Fruit fly (Drosophila melanogaster) whole organism, prepupa: ENCODE results near the gene CG5561.

ENCODE experiments used
- Blimp-1 ChIP-seq: fragments of 200-800 bp; sonication (Bioruptor generic); optimal IDR thresholded peaks from 3 replicates; lab custom pipeline; 2017; ENCODE audit warnings: missing biosample characterization, missing genetic modification characterization, mild to moderate bottlenecking, moderate library complexity, missing genetic modification reagents
- CG10631 ChIP-seq: fragments of 200-800 bp; sonication (Bioruptor generic); optimal IDR thresholded peaks from 2 replicates; lab custom pipeline; 2016; ENCODE audit warnings: missing biosample characterization, missing genetic modification characterization
- CG11294 ChIP-seq: fragments of 200-800 bp; sonication (Bioruptor generic); IDR thresholded peaks from 2 replicates; pipeline ENCODE4 v1.3.6; 2022; ENCODE audit warnings: missing biosample characterization, missing genetic modification characterization
- CG11762 ChIP-seq: fragments of 200-800 bp; sonication (Bioruptor generic); optimal IDR thresholded peaks from 3 replicates; lab custom pipeline; 2016; ENCODE audit warnings: missing biosample characterization, missing genetic modification characterization; ENCODE audit not compliant: insufficient read depth
- CG11902 ChIP-seq: fragments of 200-800 bp; sonication (Bioruptor generic); optimal IDR thresholded peaks from 3 replicates; lab custom pipeline; 2016; ENCODE audit warnings: missing biosample characterization, missing genetic modification characterization
- CG15336 ChIP-seq: fragments of 200-800 bp; sonication (Bioruptor generic); IDR thresholded peaks from 2 replicates; pipeline ENCODE4 v1.3.6; 2022; ENCODE audit warnings: missing biosample characterization, missing genetic modification characterization
- CG1621 ChIP-seq: fragments of 200-800 bp; sonication (Bioruptor generic); optimal IDR thresholded peaks from 3 replicates; lab custom pipeline; 2018; ENCODE audit warnings: missing biosample characterization, mild to moderate bottlenecking, missing genetic modification characterization
- CG16779 ChIP-seq: fragments of 200-800 bp; sonication (Bioruptor generic); optimal IDR thresholded peaks from 3 replicates; lab custom pipeline; 2017; ENCODE audit warnings: missing biosample characterization, mild to moderate bottlenecking, missing genetic modification characterization
- CG3032 ChIP-seq: fragments of 200-800 bp; optimal IDR thresholded peaks from 2 replicates; lab custom pipeline; 2019; ENCODE audit warnings: missing biosample characterization, mild to moderate bottlenecking, missing genetic modification characterization, moderate library complexity
- CG31627 ChIP-seq: fragments of 200-800 bp; sonication (Bioruptor generic); optimal IDR thresholded peaks from 3 replicates; lab custom pipeline; 2016; ENCODE audit warnings: missing biosample characterization, missing genetic modification characterization
- CG32006 ChIP-seq: fragments of 200-800 bp; sonication (Bioruptor generic); optimal IDR thresholded peaks from 3 replicates; lab custom pipeline; 2017; ENCODE audit warnings: missing biosample characterization, mild to moderate bottlenecking, missing genetic modification characterization
- CG34406 ChIP-seq: fragments of 200-800 bp; sonication (Bioruptor generic); optimal IDR thresholded peaks from 3 replicates; lab custom pipeline; 2016; ENCODE audit warnings: missing biosample characterization, missing genetic modification characterization
- CG4318 ChIP-seq: fragments of 200-800 bp; sonication (Bioruptor generic); optimal IDR thresholded peaks from 3 replicates; lab custom pipeline; 2017; ENCODE audit warnings: missing biosample characterization, mild to moderate bottlenecking, missing genetic modification characterization
- CG6163 ChIP-seq: fragments of 200-800 bp; sonication (Bioruptor generic); IDR thresholded peaks from 3 replicates; pipeline ENCODE4 v1.3.6; 2022; ENCODE audit warnings: missing biosample characterization, missing genetic modification characterization
- CG6276 ChIP-seq: fragments of 200-800 bp; sonication (Bioruptor generic); optimal IDR thresholded peaks from 2 replicates; lab custom pipeline; 2017; ENCODE audit warnings: missing biosample characterization, mild to moderate bottlenecking, missing genetic modification characterization
- CG6792 ChIP-seq: fragments of 200-800 bp; sonication (Bioruptor generic); optimal IDR thresholded peaks from 3 replicates; lab custom pipeline; 2016; ENCODE audit warnings: missing biosample characterization, missing genetic modification characterization
- CG6808 ChIP-seq: fragments of 200-800 bp; sonication (Bioruptor generic); optimal IDR thresholded peaks from 3 replicates; lab custom pipeline; 2017; ENCODE audit warnings: missing biosample characterization, missing genetic modification characterization, mild to moderate bottlenecking, moderate library complexity, missing genetic modification reagents
- CG6854 ChIP-seq: fragments of 200-800 bp; sonication (Bioruptor generic); optimal IDR thresholded peaks from 2 replicates; lab custom pipeline; 2017; ENCODE audit warnings: missing biosample characterization, mild to moderate bottlenecking, missing genetic modification characterization
- CG7368 ChIP-seq: fragments of 200-800 bp; sonication (Bioruptor generic); optimal IDR thresholded peaks from 3 replicates; lab custom pipeline; 2016; ENCODE audit warnings: missing biosample characterization, missing genetic modification characterization
- CG8119 ChIP-seq: fragments of 200-800 bp; sonication (Bioruptor generic); IDR thresholded peaks from 3 replicates; pipeline ENCODE4 v1.3.6; 2022; ENCODE audit warnings: missing biosample characterization, missing genetic modification characterization
- CG8319 ChIP-seq: fragments of 200-800 bp; sonication (Bioruptor generic); optimal IDR thresholded peaks from 3 replicates; lab custom pipeline; 2016; ENCODE audit warnings: missing biosample characterization, missing genetic modification characterization
- CG8632 ChIP-seq: fragments of 200-800 bp; sonication (Bioruptor generic); optimal IDR thresholded peaks from 3 replicates; lab custom pipeline; 2016; ENCODE audit warnings: missing biosample characterization, missing genetic modification characterization
- Eip75B ChIP-seq: fragments of 200-800 bp; sonication (Bioruptor generic); optimal IDR thresholded peaks from 3 replicates; lab custom pipeline; 2016; ENCODE audit warnings: missing biosample characterization, missing genetic modification characterization
- Eip78C ChIP-seq: fragments of 200-800 bp; sonication (Bioruptor generic); peaks from one replicate; lab custom pipeline; 2016; ENCODE audit warnings: missing biosample characterization, missing genetic modification characterization
- Ets21C ChIP-seq: fragments of 200-800 bp; sonication (Bioruptor generic); optimal IDR thresholded peaks from 3 replicates; lab custom pipeline; 2016; ENCODE audit warnings: missing biosample characterization, missing genetic modification characterization
- Ets96B ChIP-seq: fragments of 200-800 bp; optimal IDR thresholded peaks from 2 replicates; lab custom pipeline; 2019; ENCODE audit warnings: missing biosample characterization, mild to moderate bottlenecking, missing genetic modification characterization, moderate library complexity
- Gug ChIP-seq: fragments of 200-800 bp; sonication (Bioruptor generic); IDR thresholded peaks from 2 replicates; pipeline ENCODE4 v1.3.6; 2022; ENCODE audit warnings: missing biosample characterization, missing genetic modification characterization
- Hr38 ChIP-seq: sonication (Bioruptor generic); optimal IDR thresholded peaks from 2 replicates; lab custom pipeline; 2016; ENCODE audit warnings: missing biosample characterization, missing genetic modification characterization
- Hr39 ChIP-seq: fragments of 200-800 bp; sonication (Bioruptor generic); optimal IDR thresholded peaks from 2 replicates; lab custom pipeline; 2016; ENCODE audit warnings: missing biosample characterization, missing genetic modification characterization
- Hr4 ChIP-seq: fragments of 200-800 bp; sonication (Bioruptor generic); optimal IDR thresholded peaks from 3 replicates; lab custom pipeline; 2016; ENCODE audit warnings: missing biosample characterization, missing genetic modification characterization
- Lpt ChIP-seq: fragments of 200-800 bp; sonication (Bioruptor generic); optimal IDR thresholded peaks from 3 replicates; lab custom pipeline; 2016; ENCODE audit warnings: missing biosample characterization, missing genetic modification characterization
- Met ChIP-seq: fragments of 200-800 bp; sonication (Bioruptor generic); optimal IDR thresholded peaks from 3 replicates; lab custom pipeline; 2016; ENCODE audit warnings: missing biosample characterization, missing genetic modification characterization
- OdsH ChIP-seq: fragments of 200-800 bp; sonication (Bioruptor generic); optimal IDR thresholded peaks from 3 replicates; lab custom pipeline; 2016; ENCODE audit warnings: missing biosample characterization, missing genetic modification characterization
- Smox ChIP-seq: fragments of 200-800 bp; sonication (Bioruptor generic); optimal IDR thresholded peaks from 3 replicates; lab custom pipeline; 2016; ENCODE audit warnings: missing biosample characterization, missing genetic modification characterization
- Sox102F ChIP-seq: fragments of 200-800 bp; sonication (Bioruptor generic); optimal IDR thresholded peaks from 2 replicates; lab custom pipeline; 2016; ENCODE audit warnings: missing biosample characterization, mild to moderate bottlenecking, missing genetic modification characterization
- Sox15 ChIP-seq: fragments of 200-800 bp; sonication (Bioruptor generic); optimal IDR thresholded peaks from 3 replicates; lab custom pipeline; 2016; ENCODE audit warnings: missing biosample characterization, missing genetic modification characterization
- acj6 ChIP-seq: fragments of 200-800 bp; sonication (Bioruptor generic); optimal IDR thresholded peaks from 3 replicates; lab custom pipeline; 2016; ENCODE audit warnings: missing biosample characterization, missing genetic modification characterization
- cyc ChIP-seq: fragments of 200-800 bp; sonication (Bioruptor generic); optimal IDR thresholded peaks from 3 replicates; lab custom pipeline; 2016; ENCODE audit warnings: missing biosample characterization, missing genetic modification characterization
- dsx ChIP-seq: fragments of 200-800 bp; optimal IDR thresholded peaks from 3 replicates; lab custom pipeline; 2019; ENCODE audit warnings: missing biosample characterization, mild to moderate bottlenecking, missing genetic modification characterization, moderate library complexity; ENCODE audit not compliant: poor library complexity, severe bottlenecking
- eg ChIP-seq: fragments of 200-800 bp; sonication (Bioruptor generic); IDR thresholded peaks from 3 replicates; pipeline ENCODE4 v1.3.6; 2022; ENCODE audit warnings: missing biosample characterization, missing genetic modification characterization
- esn ChIP-seq: fragments of 200-800 bp; sonication (Bioruptor generic); optimal IDR thresholded peaks from 2 replicates; lab custom pipeline; 2016; ENCODE audit warnings: missing biosample characterization, mild to moderate bottlenecking, missing genetic modification characterization, moderate library complexity
- fd59A ChIP-seq: fragments of 200-800 bp; sonication (Bioruptor generic); optimal IDR thresholded peaks from 2 replicates; lab custom pipeline; 2017; ENCODE audit warnings: missing biosample characterization, mild to moderate bottlenecking, missing genetic modification characterization, missing genetic modification reagents
- fd85E ChIP-seq: fragments of 200-800 bp; sonication (Bioruptor generic); optimal IDR thresholded peaks from 3 replicates; lab custom pipeline; 2016; ENCODE audit warnings: missing biosample characterization, missing genetic modification characterization
- fkh ChIP-seq: fragments of 200-800 bp; sonication (Bioruptor generic); optimal IDR thresholded peaks from 3 replicates; lab custom pipeline; 2017; ENCODE audit warnings: missing biosample characterization, mild to moderate bottlenecking, missing genetic modification characterization, moderate library complexity
- lz ChIP-seq: fragments of 200-800 bp; sonication (Bioruptor generic); optimal IDR thresholded peaks from 3 replicates; lab custom pipeline; 2016; ENCODE audit warnings: missing biosample characterization, missing genetic modification characterization
- pdm3 ChIP-seq: fragments of 200-800 bp; sonication (Bioruptor generic); optimal IDR thresholded peaks from 3 replicates; lab custom pipeline; 2016; ENCODE audit warnings: missing biosample characterization, missing genetic modification characterization
- salr ChIP-seq, 2 experiments: fragments of 200-800 bp; sonication (Bioruptor generic); optimal IDR thresholded peaks; 3 replicates each; lab custom pipeline; 2016 to 2018; ENCODE audit warnings: missing biosample characterization in 2 of 2, missing genetic modification characterization in 2 of 2, mild to moderate bottlenecking in 1 of 2
- spab ChIP-seq: fragments of 200-800 bp; sonication (Bioruptor generic); optimal IDR thresholded peaks from 2 replicates; lab custom pipeline; 2017; ENCODE audit warnings: missing biosample characterization, mild to moderate bottlenecking, missing genetic modification characterization, missing genetic modification reagents
- ss ChIP-seq, 2 experiments: fragments of 200-800 bp; sonication (Bioruptor generic); optimal IDR thresholded peaks; 2 replicates in 1 of 2; 3 replicates in 1 of 2; lab custom pipeline; 2017 to 2018; ENCODE audit warnings: mild to moderate bottlenecking in 2 of 2, missing biosample characterization in 2 of 2, missing genetic modification characterization in 2 of 2, moderate library complexity in 1 of 2
- svp ChIP-seq: fragments of 200-800 bp; sonication (Bioruptor generic); peaks from one replicate; lab custom pipeline; 2016; ENCODE audit warnings: missing biosample characterization, missing genetic modification characterization
- topi ChIP-seq: fragments of 200-800 bp; sonication (Bioruptor generic); optimal IDR thresholded peaks from 3 replicates; lab custom pipeline; 2016; ENCODE audit warnings: missing biosample characterization, missing genetic modification characterization
- vri ChIP-seq: fragments of 200-800 bp; sonication (Bioruptor generic); optimal IDR thresholded peaks from 3 replicates; lab custom pipeline; 2016; ENCODE audit warnings: missing biosample characterization, mild to moderate bottlenecking, missing genetic modification characterization

The CG5561 gene

dm6 chr2L:1387811-1388210 is 33.9 kb upstream of the CG5561 start:
- TF ChIP-seq Hr39 (GFP tag; lab: Kevin White, UChicago) (peak; percentile 4), esn (peak; percentile 25), Blimp-1 (GFP tag; lab: Kevin White, UChicago) (no peak), CG7368 (GFP tag; lab: Kevin White, UChicago) (no peak), Sox15 (GFP tag; lab: Kevin White, UChicago) (peak; percentile 12), OdsH (GFP tag; lab: Kevin White, UChicago) (peak; percentile 47), spab (GFP tag; lab: Kevin White, UChicago) (peak; percentile 41), CG8119 (GFP tag; lab: Robert Waterston, UW) (peak; percentile 29; the same call in 1 of the 3 replicates), fd59A (GFP tag; lab: Kevin White, UChicago) (no peak), topi (GFP tag; lab: Kevin White, UChicago) (no peak), CG11902 (GFP tag; lab: Kevin White, UChicago) (no peak), CG31627 (GFP tag; lab: Kevin White, UChicago) (no peak), Eip78C (GFP tag; lab: Kevin White, UChicago) (peak; percentile 85), CG1621 (tag; lab: Kevin White, UChicago) (peak; percentile 24), Sox102F (peak; percentile 23), CG15336 (GFP tag; lab: Robert Waterston, UW) (peak; percentile 56; the same call in 1 of the 2 replicates), CG6163 (GFP tag; lab: Robert Waterston, UW) (peak; percentile 64; the same call in 2 of the 3 replicates), Met (GFP tag; lab: Kevin White, UChicago) (peak; percentile 44), CG8632 (GFP tag; lab: Kevin White, UChicago) (no peak), CG6854 (GFP tag; lab: Kevin White, UChicago) (no peak), CG11294 (GFP tag; lab: Robert Waterston, UW) (no peak), cyc (GFP tag; lab: Kevin White, UChicago) (peak; percentile 25), lz (GFP tag; lab: Kevin White, UChicago) (peak; percentile 9), Hr4 (peak; percentile 20), fkh (GFP tag; lab: Kevin White, UChicago) (no peak), Ets96B (tag; lab: Kevin White, UChicago) (peak; percentile 64), Eip75B (GFP tag; lab: Kevin White, UChicago) (peak; percentile 40), ss (GFP tag; optimal IDR thresholded peaks at IDR 0.05; lab: Kevin White, UChicago) (peak in 1 of 2 experiments; percentile 54), CG34406 (GFP tag; lab: Kevin White, UChicago) (no peak), eg (GFP tag; lab: Robert Waterston, UW) (peak; percentile 40; the same call in 1 of the 3 replicates), pdm3 (GFP tag; lab: Kevin White, UChicago) (peak; percentile 49), CG6792 (GFP tag; lab: Kevin White, UChicago) (peak; percentile 17), CG32006 (GFP tag; lab: Kevin White, UChicago) (peak; percentile 57), CG16779 (tag; lab: Kevin White, UChicago) (no peak), CG4318 (GFP tag; lab: Kevin White, UChicago) (no peak), CG3032 (peak; percentile 46), dsx (peak; percentile 35), svp (peak; percentile 53), acj6 (GFP tag; lab: Kevin White, UChicago) (peak; percentile 51), Lpt (peak; percentile 3), Gug (GFP tag; lab: Robert Waterston, UW) (peak; percentile 22; the same call in 1 of the 2 replicates), fd85E (GFP tag; lab: Kevin White, UChicago) (no peak), Hr38 (GFP tag; lab: Kevin White, UChicago) (no peak), vri (GFP tag; lab: Kevin White, UChicago) (no peak), CG10631 (GFP tag; lab: Kevin White, UChicago) (peak; percentile 68), Ets21C (no peak), CG11762 (GFP tag; lab: Kevin White, UChicago) (no peak), CG8319 (GFP tag; lab: Kevin White, UChicago) (no peak), CG6276 (GFP tag; lab: Kevin White, UChicago) (peak; percentile 34), Smox (GFP tag; lab: Kevin White, UChicago) (no peak), salr (GFP tag; optimal IDR thresholded peaks at IDR 0.05; lab: Kevin White, UChicago) (peak in 1 of 2 experiments; percentile 26), CG6808 (GFP tag; lab: Kevin White, UChicago) (peak; percentile 38)
